Worm (Caenorhabditis elegans): Measurements from ENCODE around the gene F59G1.8.

Gene F59G1.8

ce11 chrII:5889417-5890139 is 16.8 kb upstream of the F59G1.8 start:
- no peak for TF ChIP-seq unc-62 (GFP tag; optimal IDR thresholded peaks at IDR 0.05)

- TF ChIP-seq unc-62 (GFP tag; optimal IDR thresholded peaks at IDR 0.05) = no peak
Measured at ce11 chrII:5892813-5893212, 13.6 kb upstream of the F59G1.8 start.

- no peak for TF ChIP-seq unc-62 (GFP tag; optimal IDR thresholded peaks at IDR 0.05)
Measured at ce11 chrII:5895870-5896269, 10.5 kb upstream of the F59G1.8 start, which contains the start of gene F59G1.4. F59G1.4 (plus strand) TSS chrII:5896170.

ce11 chrII:5896512-5896911 is 9.9 kb upstream of the F59G1.8 start:
- no peak for TF ChIP-seq unc-62 (GFP tag; optimal IDR thresholded peaks at IDR 0.05)

- TF ChIP-seq unc-62 (GFP tag; optimal IDR thresholded peaks at IDR 0.05) = no peak
Measured at ce11 chrII:5899080-5899479, 7.3 kb upstream of the F59G1.8 start.

ce11 chrII:5899865-5900486 is 6.4 kb upstream of the F59G1.8 start:
- no peak for TF ChIP-seq unc-62 (GFP tag; optimal IDR thresholded peaks at IDR 0.05)

- TF ChIP-seq unc-62 (GFP tag; optimal IDR thresholded peaks at IDR 0.05) = no peak
Measured at ce11 chrII:5901407-5902026, 4.8 kb upstream of the F59G1.8 start.

ce11 chrII:5902139-5902538 is 4.2 kb upstream of the F59G1.8 start:
- TF ChIP-seq unc-62 (GFP tag; optimal IDR thresholded peaks at IDR 0.05) = no peak

ce11 chrII:5904252-5904651 is 2.1 kb upstream of the F59G1.8 start, which contains the start of gene tsp-18:
tsp-18 (plus strand) TSS chrII:5904552.
- TF ChIP-seq unc-62 (GFP tag; optimal IDR thresholded peaks at IDR 0.05) = no peak

ce11 chrII:5907482-5907881 is 1.1 kb downstream of the F59G1.8 start, which contains the start of gene vps-35:
vps-35 (plus strand) TSS chrII:5907816.
- no peak for TF ChIP-seq unc-62 (GFP tag; optimal IDR thresholded peaks at IDR 0.05)

ce11 chrII:5911274-5911673 is 4.9 kb downstream of the F59G1.8 start, which contains the start of gene cgt-3:
cgt-3 (plus strand) TSS chrII:5911324.
- TF ChIP-seq unc-62 (GFP tag; optimal IDR thresholded peaks at IDR 0.05) = no peak

- no peak for TF ChIP-seq unc-62 (GFP tag; optimal IDR thresholded peaks at IDR 0.05)
Measured at ce11 chrII:5911939-5912523, 5.7 kb downstream of the F59G1.8 start.

- TF ChIP-seq unc-62 (GFP tag; optimal IDR thresholded peaks at IDR 0.05) = no peak
Measured at ce11 chrII:5913897-5914296, 7.5 kb downstream of the F59G1.8 start.

- no peak for TF ChIP-seq unc-62 (GFP tag; optimal IDR thresholded peaks at IDR 0.05)
Measured at ce11 chrII:5917010-5917472, 10.7 kb downstream of the F59G1.8 start, which contains the start of gene frh-1. frh-1 (plus strand) TSS chrII:5917422.

- TF ChIP-seq unc-62 (GFP tag; optimal IDR thresholded peaks at IDR 0.05) = no peak
Measured at ce11 chrII:5918149-5918697, 11.9 kb downstream of the F59G1.8 start, which contains the start of gene ptp-2. ptp-2 (plus strand) TSS chrII:5918647.

- no peak for TF ChIP-seq unc-62 (GFP tag; optimal IDR thresholded peaks at IDR 0.05)
Measured at ce11 chrII:5921620-5922019, 15.3 kb downstream of the F59G1.8 start, which contains the start of gene vrk-1. vrk-1 (plus strand) TSS chrII:5921967.
